Worm (Caenorhabditis elegans) whole organism, young adult: Measurements from ENCODE around the gene lin-15A.

ENCODE experiments used
- F23B12.7 ChIP-seq: sonication (generic microtip); optimal IDR thresholded peaks from 2 replicates; lab custom pipeline; 2017; ENCODE audit warnings: missing genetic modification characterization, mild to moderate bottlenecking, missing compliant biosample characterization, antibody characterized with exemption, moderate library complexity; ENCODE audit not compliant: insufficient read depth
- Y95B8A.8 ChIP-seq: fragments of 200-800 bp; sonication (Bioruptor generic); IDR thresholded peaks from 2 replicates; pipeline ENCODE4 v1.3.6; 2022; ENCODE audit warnings: missing genetic modification reagents, missing genetic modification characterization, missing compliant biosample characterization
- die-1 ChIP-seq: sonication (generic microtip); optimal IDR thresholded peaks from 2 replicates; lab custom pipeline; 2016; ENCODE audit warnings: missing genotype, mild to moderate bottlenecking, missing genetic modification characterization, missing compliant biosample characterization
- ekl-4 ChIP-seq: fragments of 200-800 bp; sonication (Bioruptor generic); IDR thresholded peaks from 2 replicates; pipeline ENCODE4 v1.3.6; 2022; ENCODE audit warnings: missing genetic modification reagents, missing genetic modification characterization, missing compliant biosample characterization
- madf-8 ChIP-seq: fragments of 200-800 bp; sonication (Bioruptor generic); conservative IDR thresholded peaks from 2 replicates; pipeline ENCODE4 v1.3.6; 2022; ENCODE audit warnings: missing genetic modification reagents, missing genetic modification characterization, missing compliant biosample characterization
- nfya-1 ChIP-seq: sonication (generic microtip); optimal IDR thresholded peaks from 2 replicates; lab custom pipeline; 2017; ENCODE audit warnings: antibody characterized with exemption, missing compliant biosample characterization, missing genetic modification characterization, borderline replicate concordance; ENCODE audit not compliant: insufficient read depth

- TF ChIP-seq Y95B8A.8 (GFP tag; lab: Robert Waterston, UW) (no peak), F23B12.7 (tag; lab: Kevin White, UChicago) (no peak), die-1 (tag; lab: Kevin White, UChicago) (no peak), ekl-4 (GFP tag; lab: Robert Waterston, UW) (no peak), nfya-1 (tag; lab: Kevin White, UChicago) (no peak), madf-8 (no peak)
These were observed 13.4 kb upstream of the lin-15A start, which contains the start of gene ZK662.6 for ce11 chrX:15718325-15718724.
